Worm (Caenorhabditis elegans): ENCODE measurements around the gene prp-19.

DNA sequence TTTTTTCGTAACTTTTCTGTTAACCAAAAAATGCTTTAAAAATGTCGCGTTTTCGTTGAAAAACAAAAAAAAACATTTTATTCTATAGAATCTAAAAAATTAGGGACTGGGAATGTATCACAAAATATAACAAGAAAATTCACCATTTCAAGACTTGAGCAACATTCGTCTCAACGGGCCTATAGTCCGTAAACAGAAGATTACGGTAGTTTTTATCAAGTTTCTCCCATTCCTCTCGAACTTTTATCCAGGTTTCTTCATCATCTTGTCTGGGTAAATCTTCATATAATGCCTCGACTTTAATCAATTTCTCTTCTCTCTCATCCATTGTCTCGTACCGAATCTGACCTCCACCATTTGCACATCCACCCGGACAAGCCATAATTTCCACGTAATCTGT lies 16.5 kb downstream of the prp-19 start:
- TF ChIP-seq unc-62 (GFP tag; optimal IDR thresholded peaks at IDR 0.05), result no peak
- no peak for TF ChIP-seq mep-1 (tag; optimal IDR thresholded peaks at IDR 0.05)
- TF ChIP-seq blmp-1 (tag; optimal IDR thresholded peaks at IDR 0.05), result no peak
- TF ChIP-seq grh-1 (GFP tag; IDR thresholded peaks at IDR 0.05), result no peak
- TF ChIP-seq pqm-1 (tag; optimal IDR thresholded peaks at IDR 0.05), result no peak
- TF ChIP-seq pag-3 (tag; optimal IDR thresholded peaks at IDR 0.05; ENCODE audit: borderline replicate concordance, insufficient read depth), result no peak
- no peak for TF ChIP-seq nhr-20 (tag; optimal IDR thresholded peaks at IDR 0.05)

All from whole organism, L1 larva.